Worm (Caenorhabditis elegans) whole organism, L4 larva: ENCODE data around the gene nhr-12.

Experiments
- Y75B8A.6 ChIP-seq: fragments of 200-800 bp; sonication (Bioruptor generic); IDR thresholded peaks from 2 replicates; pipeline ENCODE4 v1.3.6; 2022; ENCODE audit warnings: missing genetic modification reagents, missing genetic modification characterization, missing compliant biosample characterization
- aha-1 ChIP-seq: fragments of 150-350 bp; peaks from one replicate; lab custom pipeline; 2014; ENCODE audit warnings: missing biosample characterization, missing genetic modification characterization
- arid-1 ChIP-seq: fragments of 200-800 bp; sonication (Bioruptor generic); conservative IDR thresholded peaks from 2 replicates; pipeline ENCODE4 v1.3.6; 2022; ENCODE audit warnings: missing genetic modification reagents, missing genetic modification characterization, missing compliant biosample characterization
- ceh-20 ChIP-seq: fragments of 200-800 bp; sonication (Bioruptor generic); IDR thresholded peaks from 2 replicates; pipeline ENCODE4 v1.3.6; 2022; ENCODE audit warnings: missing genetic modification reagents, missing genetic modification characterization, missing compliant biosample characterization
- ceh-32 ChIP-seq: sonication (generic microtip); optimal IDR thresholded peaks from 2 replicates; lab custom pipeline; 2016; ENCODE audit warnings: mild to moderate bottlenecking, missing genetic modification characterization, missing compliant biosample characterization; ENCODE audit not compliant: poor library complexity
- ceh-44 ChIP-seq: fragments of 200-800 bp; sonication (Bioruptor generic); IDR thresholded peaks from 2 replicates; pipeline ENCODE4 v1.3.6; 2022; ENCODE audit warnings: missing genetic modification reagents, missing genetic modification characterization, missing compliant biosample characterization
- ces-1 ChIP-seq: fragments of 150-350 bp; sonication (generic microtip); optimal IDR thresholded peaks from 4 replicates; lab custom pipeline; 2014; ENCODE audit warnings: missing biosample characterization, missing genetic modification reagents, missing genetic modification characterization
- daf-12 ChIP-seq: fragments of 150-350 bp; optimal IDR thresholded peaks from 2 replicates; lab custom pipeline; 2014; ENCODE audit warnings: missing biosample characterization, missing genetic modification reagents, missing genetic modification characterization
- daf-16 ChIP-seq, 3 experiments: sonication (generic microtip); optimal IDR thresholded peaks; 2 replicates each; lab custom pipeline; 2016 to 2017; ENCODE audit warnings: missing genetic modification characterization in 3 of 3, missing genetic modification reagents in 3 of 3, mild to moderate bottlenecking in 2 of 3, missing compliant biosample characterization in 2 of 3, missing biosample characterization in 1 of 3, moderate library complexity in 1 of 3
- dmd-6 ChIP-seq: fragments of 200-800 bp; sonication (Bioruptor generic); IDR thresholded peaks from 2 replicates; pipeline ENCODE4 v1.3.6; 2022; ENCODE audit warnings: missing genetic modification reagents, missing genetic modification characterization, missing compliant biosample characterization
- egl-43 ChIP-seq: fragments of 200-800 bp; sonication (Bioruptor generic); IDR thresholded peaks from 2 replicates; pipeline ENCODE4 v1.3.6; 2022; ENCODE audit warnings: missing genetic modification reagents, missing genetic modification characterization, missing compliant biosample characterization
- fkh-10 ChIP-seq: fragments of 150-350 bp; optimal IDR thresholded peaks from 2 replicates; lab custom pipeline; 2014; ENCODE audit warnings: missing biosample characterization, missing genetic modification reagents, missing genetic modification characterization
- lim-7 ChIP-seq: fragments of 200-800 bp; sonication (Bioruptor generic); IDR thresholded peaks from 2 replicates; pipeline ENCODE4 v1.3.6; 2022; ENCODE audit warnings: missing genetic modification characterization, missing compliant biosample characterization
- lin-15B ChIP-seq: fragments of 150-350 bp; sonication (generic microtip); optimal IDR thresholded peaks from 3 replicates; lab custom pipeline; 2014; ENCODE audit warnings: missing biosample characterization, missing genetic modification characterization
- lin-29 ChIP-seq: fragments of 200-800 bp; sonication (Bioruptor generic); IDR thresholded peaks from 2 replicates; pipeline ENCODE4 v1.3.6; 2022; ENCODE audit warnings: missing genetic modification reagents, missing genetic modification characterization, missing compliant biosample characterization
- lin-38 ChIP-seq: fragments of 200-800 bp; sonication (Bioruptor generic); IDR thresholded peaks from 2 replicates; pipeline ENCODE4 v1.3.6; 2022; ENCODE audit warnings: missing genetic modification reagents, missing genetic modification characterization, missing compliant biosample characterization
- lir-3 ChIP-seq: sonication (generic microtip); optimal IDR thresholded peaks from 2 replicates; lab custom pipeline; 2016; ENCODE audit warnings: mild to moderate bottlenecking, missing genetic modification characterization, missing compliant biosample characterization
- lsy-2 ChIP-seq, 2 experiments: fragments of 150-350 bp in 1 of 2; sonication (generic microtip) in 1 of 2; optimal IDR thresholded peaks; 2 replicates each; lab custom pipeline; 2014 to 2017; ENCODE audit warnings: missing biosample characterization in 2 of 2, missing genetic modification characterization in 2 of 2
- madf-9 ChIP-seq: fragments of 200-800 bp; sonication (Bioruptor generic); conservative IDR thresholded peaks from 2 replicates; pipeline ENCODE4 v1.3.6; 2022; ENCODE audit warnings: missing genetic modification reagents, missing genetic modification characterization, missing compliant biosample characterization
- mes-2 ChIP-seq: sonication (generic microtip); optimal IDR thresholded peaks from 2 replicates; lab custom pipeline; 2016; ENCODE audit warnings: missing genotype, mild to moderate bottlenecking, missing genetic modification characterization, missing compliant biosample characterization; ENCODE audit not compliant: poor library complexity, severe bottlenecking
- mxl-3 ChIP-seq: fragments of 200-800 bp; sonication (Bioruptor generic); optimal IDR thresholded peaks from 2 replicates; lab custom pipeline; 2018; ENCODE audit warnings: mild to moderate bottlenecking, missing genetic modification characterization, missing compliant biosample characterization
- nhr-10 ChIP-seq: fragments of 150-350 bp; optimal IDR thresholded peaks from 2 replicates; lab custom pipeline; 2014; ENCODE audit warnings: missing biosample characterization, missing genetic modification characterization
- nhr-41 ChIP-seq: fragments of 200-800 bp; sonication (Bioruptor generic); IDR thresholded peaks from 2 replicates; pipeline ENCODE4 v1.3.6; 2022; ENCODE audit warnings: missing genetic modification reagents, missing genetic modification characterization, missing compliant biosample characterization
- nhr-48 ChIP-seq: sonication (generic microtip); optimal IDR thresholded peaks from 2 replicates; lab custom pipeline; 2016; ENCODE audit warnings: mild to moderate bottlenecking, missing genetic modification characterization, missing compliant biosample characterization
- nhr-6 ChIP-seq: fragments of 150-350 bp; optimal IDR thresholded peaks from 2 replicates; lab custom pipeline; 2014; ENCODE audit warnings: missing biosample characterization, missing genetic modification characterization
- nhr-77 ChIP-seq: fragments of 150-350 bp; optimal IDR thresholded peaks from 2 replicates; lab custom pipeline; 2014; ENCODE audit warnings: missing biosample characterization, missing genetic modification characterization
- pha-4 ChIP-seq, 2 experiments: fragments of 150-350 bp in 1 of 2; fragments of 200-800 bp in 1 of 2; sonication (Bioruptor generic) in 1 of 2; IDR thresholded peaks in 1 of 2; optimal IDR thresholded peaks in 1 of 2; 2 replicates each; pipeline versions ENCODE4 v1.3.6 to Lab custom; 2014 to 2022; ENCODE audit warnings: missing genetic modification characterization in 2 of 2, missing genetic modification reagents in 2 of 2, missing biosample characterization in 1 of 2, missing compliant biosample characterization in 1 of 2
- php-3 ChIP-seq: fragments of 200-800 bp; sonication (Bioruptor generic); IDR thresholded peaks from 2 replicates; pipeline ENCODE4 v1.3.6; 2022; ENCODE audit warnings: missing genetic modification reagents, missing genetic modification characterization, missing compliant biosample characterization
- rbr-2 ChIP-seq: sonication (generic microtip); optimal IDR thresholded peaks from 2 replicates; lab custom pipeline; 2016; ENCODE audit warnings: missing genotype, missing genetic modification characterization, missing compliant biosample characterization
- sdz-12 ChIP-seq: fragments of 200-800 bp; sonication (Bioruptor generic); optimal IDR thresholded peaks from 2 replicates; lab custom pipeline; 2018; ENCODE audit warnings: mild to moderate bottlenecking, missing genetic modification characterization, missing compliant biosample characterization
- snpc-4 ChIP-seq: fragments of 150-350 bp; optimal IDR thresholded peaks from 2 replicates; lab custom pipeline; 2014; ENCODE audit warnings: missing biosample characterization, missing genetic modification characterization
- spr-1 ChIP-seq: sonication (generic microtip); optimal IDR thresholded peaks from 2 replicates; lab custom pipeline; 2016; ENCODE audit warnings: mild to moderate bottlenecking, missing genetic modification characterization, missing compliant biosample characterization
- unc-62 ChIP-seq, 3 experiments: fragments of 150-350 bp in 1 of 3; sonication (generic microtip); optimal IDR thresholded peaks in 2 of 3; peaks in 1 of 3; 1 replicate in 1 of 3; 2 replicates in 2 of 3; lab custom pipeline; 2014 to 2017; ENCODE audit warnings: missing biosample characterization in 3 of 3, missing genetic modification characterization in 3 of 3, missing genetic modification reagents in 3 of 3, missing genotype in 1 of 3
- vab-7 ChIP-seq: fragments of 200-800 bp; sonication (Bioruptor generic); IDR thresholded peaks from 2 replicates; pipeline ENCODE4 v1.3.6; 2022; ENCODE audit warnings: missing genetic modification reagents, missing genetic modification characterization, missing compliant biosample characterization
- zip-2 ChIP-seq: fragments of 150-350 bp; optimal IDR thresholded peaks from 2 replicates; lab custom pipeline; 2014; ENCODE audit warnings: missing biosample characterization, missing genetic modification characterization
- ztf-7 ChIP-seq: fragments of 150-350 bp; optimal IDR thresholded peaks from 2 replicates; lab custom pipeline; 2014; ENCODE audit warnings: missing biosample characterization, missing genetic modification characterization

The nhr-12 gene

ce11 chrV:10065679-10066078 is 18.2 kb downstream of the nhr-12 start:
- TF ChIP-seq unc-62 (GFP tag; optimal IDR thresholded peaks at IDR 0.05 in 1 of 2; lab: Kevin White, UChicago) (peak in 1 of 2 experiments; percentile 4), unc-62 (tag; optimal IDR thresholded peaks at IDR 0.05; lab: Kevin White, UChicago) (no peak), daf-12 (tag; lab: Kevin White, UChicago) (no peak), nhr-6 (tag; lab: Kevin White, UChicago) (no peak), zip-2 (tag; lab: Kevin White, UChicago) (no peak)

ce11 chrV:10064221-10064620 is 19.6 kb downstream of the nhr-12 start, which contains the start of gene fipr-13:
Gene fipr-13 (plus strand): TSS chrV:10064521.
- TF ChIP-seq nhr-77 (tag; lab: Kevin White, UChicago) (no peak), mes-2 (tag; lab: Kevin White, UChicago) (no peak), arid-1 (GFP tag; lab: Robert Waterston, UW) (no peak), mxl-3 (no peak), fkh-10 (no peak), lim-7 (GFP tag; lab: Robert Waterston, UW) (no peak), daf-16 (GFP tag; optimal IDR thresholded peaks at IDR 0.05; lab: Kevin White, UChicago) (no peak), daf-16 (tag; optimal IDR thresholded peaks at IDR 0.05; lab: Kevin White, UChicago) (no peak), nhr-41 (GFP tag; lab: Robert Waterston, UW) (no peak), Y75B8A.6 (GFP tag; lab: Robert Waterston, UW) (no peak), vab-7 (GFP tag; lab: Robert Waterston, UW) (no peak), sdz-12 (GFP tag; lab: Kevin White, UChicago) (no peak), ceh-32 (tag; lab: Kevin White, UChicago) (no peak), lin-38 (GFP tag; lab: Robert Waterston, UW) (no peak), snpc-4 (tag; lab: Kevin White, UChicago) (no peak), lin-29 (GFP tag; lab: Robert Waterston, UW) (no peak), nhr-48 (tag; lab: Kevin White, UChicago) (no peak), ceh-20 (GFP tag; lab: Robert Waterston, UW) (no peak), spr-1 (tag; lab: Kevin White, UChicago) (no peak), ceh-44 (GFP tag; lab: Robert Waterston, UW) (no peak), php-3 (no peak)

- TF ChIP-seq nhr-10, result no peak
- TF ChIP-seq daf-16 (GFP tag; optimal IDR thresholded peaks at IDR 0.05; lab: Kevin White, UChicago), result peak in 1 of 2 experiments; percentile 52
- TF ChIP-seq daf-16 (tag; optimal IDR thresholded peaks at IDR 0.05; lab: Kevin White, UChicago), result no peak
- no peak for TF ChIP-seq madf-9 (GFP tag; lab: Robert Waterston, UW)
- no peak for TF ChIP-seq zip-2 (tag; lab: Kevin White, UChicago)
- TF ChIP-seq aha-1 (tag; lab: Kevin White, UChicago), result peak; percentile 2
- no peak for TF ChIP-seq pha-4 (GFP tag; IDR thresholded peaks at IDR 0.05; lab: Robert Waterston, UW)
- no peak for TF ChIP-seq pha-4 (tag; optimal IDR thresholded peaks at IDR 0.05; lab: Kevin White, UChicago)
- no peak for TF ChIP-seq lir-3 (tag; lab: Kevin White, UChicago)
- no peak for TF ChIP-seq lin-15B (tag; lab: Kevin White, UChicago)
- no peak for TF ChIP-seq ztf-7
- TF ChIP-seq, all 104 proteins: peak for 2
Observed at ce11 chrV:10060039-10060438, 23.8 kb downstream of the nhr-12 start.

ce11 chrV:10058748-10059147 is 25.1 kb downstream of the nhr-12 start:
- TF ChIP-seq dmd-6, result no peak
- peak in 1 of 2 experiments; percentile 75 for TF ChIP-seq unc-62 (GFP tag; optimal IDR thresholded peaks at IDR 0.05 in 1 of 2; lab: Kevin White, UChicago)
- no peak for TF ChIP-seq unc-62 (tag; optimal IDR thresholded peaks at IDR 0.05; lab: Kevin White, UChicago)

- TF ChIP-seq rbr-2 (tag; lab: Kevin White, UChicago), result no peak
- peak in 1 of 2 experiments; percentile 84 for TF ChIP-seq lsy-2 (tag; optimal IDR thresholded peaks at IDR 0.05; lab: Kevin White, UChicago)
- TF ChIP-seq egl-43 (GFP tag; lab: Robert Waterston, UW), result no peak
- peak; percentile 15 for TF ChIP-seq ces-1 (GFP tag; lab: Kevin White, UChicago)
- TF ChIP-seq, all 104 proteins: peak for 2
Observed at ce11 chrV:10054872-10055271, 29.0 kb downstream of the nhr-12 start, which contains the start of gene yif-1. Gene yif-1 (minus strand): TSS chrV:10054913.
